Worm (Caenorhabditis elegans) whole organism, L4/young adult: Measurements from ENCODE around the gene Y57A10A.31.

Experiments used
- W03F9.2 ChIP-seq: fragments of 150-350 bp; optimal IDR thresholded peaks from 2 replicates; lab custom pipeline; 2014; ENCODE audit warnings: missing biosample characterization, missing genetic modification characterization
- dao-5 ChIP-seq: sonication (generic microtip); optimal IDR thresholded peaks from 2 replicates; lab custom pipeline; 2016; ENCODE audit warnings: missing genotype, missing genetic modification characterization, moderate library complexity, missing compliant biosample characterization
- him-1 ChIP-seq: sonication (generic microtip); optimal IDR thresholded peaks from 2 replicates; lab custom pipeline; 2016; ENCODE audit warnings: missing genotype, missing genetic modification reagents, missing genetic modification characterization, missing compliant biosample characterization

- TF ChIP-seq dao-5 (tag; lab: Kevin White, UChicago) (no peak), W03F9.2 (tag; lab: Kevin White, UChicago) (no peak), him-1 (no peak)
Observed at ce11 chrII:12256528-12256927, 32.7 kb upstream of the Y57A10A.31 start, which contains the start of gene parn-2.
